Fruit fly (Drosophila melanogaster) whole organism, adult: ENCODE results near the gene dan.

Experiments used
- CG11617 ChIP-seq: fragments of 200-800 bp; sonication (Bioruptor generic); optimal IDR thresholded peaks from 2 replicates; lab custom pipeline; 2017; ENCODE audit warnings: mild to moderate bottlenecking, missing biosample characterization, missing genetic modification reagents, missing genetic modification characterization
- CG12768 ChIP-seq: fragments of 200-800 bp; sonication (Bioruptor generic); optimal IDR thresholded peaks from 2 replicates; lab custom pipeline; 2017; ENCODE audit warnings: missing biosample characterization, missing genetic modification characterization, mild to moderate bottlenecking, moderate library complexity, missing genetic modification reagents
- CG14711 ChIP-seq: fragments of 200-800 bp; sonication (Bioruptor generic); optimal IDR thresholded peaks from 2 replicates; lab custom pipeline; 2018; ENCODE audit warnings: missing biosample characterization, mild to moderate bottlenecking, missing genetic modification characterization, moderate library complexity
- CG1620 ChIP-seq: fragments of 200-800 bp; sonication (Bioruptor generic); optimal IDR thresholded peaks from 2 replicates; lab custom pipeline; 2016; ENCODE audit warnings: missing biosample characterization, missing genetic modification characterization
- CG33017 ChIP-seq: fragments of 200-800 bp; sonication (Bioruptor generic); optimal IDR thresholded peaks from 2 replicates; lab custom pipeline; 2018; ENCODE audit warnings: missing biosample characterization, mild to moderate bottlenecking, missing genetic modification characterization, moderate library complexity
- CG5204 ChIP-seq: fragments of 200-800 bp; sonication (Bioruptor generic); optimal IDR thresholded peaks from 2 replicates; lab custom pipeline; 2016; ENCODE audit warnings: missing biosample characterization, missing genetic modification characterization
- CG7045 ChIP-seq: fragments of 200-800 bp; sonication (Bioruptor generic); optimal IDR thresholded peaks from 2 replicates; lab custom pipeline; 2017; ENCODE audit warnings: missing biosample characterization, mild to moderate bottlenecking, missing genetic modification characterization
- CG7101 ChIP-seq: fragments of 200-800 bp; sonication (Bioruptor generic); optimal IDR thresholded peaks from 2 replicates; lab custom pipeline; 2018; ENCODE audit warnings: missing biosample characterization, mild to moderate bottlenecking, missing genetic modification characterization, moderate library complexity
- Clk ChIP-seq: fragments of 200-800 bp; sonication (Bioruptor generic); optimal IDR thresholded peaks from 2 replicates; lab custom pipeline; 2017; ENCODE audit warnings: missing biosample characterization, missing genetic modification characterization
- Crg-1 ChIP-seq: fragments of 200-800 bp; sonication (Bioruptor generic); optimal IDR thresholded peaks from 2 replicates; lab custom pipeline; 2016; ENCODE audit warnings: missing biosample characterization, missing genetic modification characterization
- Hr96 ChIP-seq: fragments of 200-800 bp; sonication (Bioruptor generic); optimal IDR thresholded peaks from 2 replicates; lab custom pipeline; 2016; ENCODE audit warnings: missing biosample characterization, missing genetic modification characterization
- Mnt ChIP-seq: fragments of 200-800 bp; sonication (Bioruptor generic); optimal IDR thresholded peaks from 2 replicates; lab custom pipeline; 2016; ENCODE audit warnings: missing biosample characterization, mild to moderate bottlenecking, missing genetic modification characterization
- bab1 ChIP-seq: fragments of 200-800 bp; sonication (Bioruptor generic); optimal IDR thresholded peaks from 3 replicates; lab custom pipeline; 2019; ENCODE audit warnings: missing biosample characterization, mild to moderate bottlenecking, missing genetic modification characterization, moderate library complexity
- cic ChIP-seq: fragments of 200-800 bp; sonication (Bioruptor generic); optimal IDR thresholded peaks from 2 replicates; lab custom pipeline; 2017; ENCODE audit warnings: missing biosample characterization, mild to moderate bottlenecking, missing genetic modification characterization, moderate library complexity
- cnc ChIP-seq, 2 experiments: fragments of >200 bp; optimal IDR thresholded peaks; 2 replicates each; lab custom pipeline; 2017
- kay ChIP-seq: fragments of 200-800 bp; sonication (Bioruptor generic); peaks from one replicate; lab custom pipeline; 2016; ENCODE audit warnings: missing biosample characterization, missing genetic modification characterization, borderline replicate concordance
- ovo ChIP-seq: fragments of 200-800 bp; sonication (Bioruptor generic); optimal IDR thresholded peaks from 2 replicates; lab custom pipeline; 2016; ENCODE audit warnings: missing biosample characterization, missing genetic modification characterization
- pad ChIP-seq: fragments of 200-800 bp; sonication (Bioruptor generic); optimal IDR thresholded peaks from 3 replicates; lab custom pipeline; 2017; ENCODE audit warnings: missing biosample characterization, missing genetic modification characterization, mild to moderate bottlenecking, moderate library complexity, missing genetic modification reagents
- tj ChIP-seq: fragments of 200-800 bp; sonication (Bioruptor generic); optimal IDR thresholded peaks from 3 replicates; lab custom pipeline; 2017; ENCODE audit warnings: missing biosample characterization, mild to moderate bottlenecking, missing genetic modification characterization, moderate library complexity
- toe ChIP-seq: fragments of 200-800 bp; sonication (Bioruptor generic); optimal IDR thresholded peaks from 2 replicates; lab custom pipeline; 2016; ENCODE audit warnings: missing biosample characterization, missing genetic modification characterization

The dan gene

DNA sequence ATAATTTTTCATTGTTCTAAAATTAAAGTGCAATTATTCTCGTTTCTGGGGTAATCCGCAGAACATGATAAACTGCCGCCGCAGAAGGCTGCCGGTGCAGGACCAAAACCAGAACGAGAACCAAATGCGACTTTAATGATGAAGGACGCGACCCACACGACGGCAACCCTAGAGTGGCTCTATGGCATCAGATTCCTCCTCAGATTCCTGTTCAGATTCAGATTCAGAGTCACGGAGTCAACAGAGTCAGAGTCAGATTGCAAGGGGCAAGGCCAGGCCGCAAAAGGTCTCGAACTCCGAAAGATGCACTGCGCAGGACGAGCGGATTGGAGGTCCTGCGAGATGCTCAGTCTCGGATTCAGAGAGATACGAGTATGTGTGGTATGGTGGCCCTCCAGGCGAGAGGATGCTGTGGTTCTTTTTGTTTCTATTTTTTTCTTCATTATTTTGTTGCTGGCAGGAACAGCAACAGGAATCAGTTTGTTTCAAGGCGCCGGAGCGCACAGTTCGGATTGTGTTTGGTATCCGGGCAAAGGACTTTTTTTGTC lies 15.2 kb downstream of the dan start, which contains the start of gene CG13654:
Gene CG13654, plus strand, starts transcription at position 498 of the 548 bp plus-strand sequence.
- TF ChIP-seq CG12768 (GFP tag; lab: Kevin White, UChicago) (no peak), CG1620 (no peak), cnc (optimal IDR thresholded peaks at IDR 0.05; lab: Kevin White, UChicago) (no peak), CG7101 (no peak), kay (GFP tag; lab: Kevin White, UChicago) (no peak), cic (GFP tag; lab: Kevin White, UChicago) (no peak), CG7045 (GFP tag; lab: Kevin White, UChicago) (no peak), bab1 (GFP tag; lab: Kevin White, UChicago) (no peak), tj (GFP tag; lab: Kevin White, UChicago) (no peak), CG5204 (no peak)

DNA sequence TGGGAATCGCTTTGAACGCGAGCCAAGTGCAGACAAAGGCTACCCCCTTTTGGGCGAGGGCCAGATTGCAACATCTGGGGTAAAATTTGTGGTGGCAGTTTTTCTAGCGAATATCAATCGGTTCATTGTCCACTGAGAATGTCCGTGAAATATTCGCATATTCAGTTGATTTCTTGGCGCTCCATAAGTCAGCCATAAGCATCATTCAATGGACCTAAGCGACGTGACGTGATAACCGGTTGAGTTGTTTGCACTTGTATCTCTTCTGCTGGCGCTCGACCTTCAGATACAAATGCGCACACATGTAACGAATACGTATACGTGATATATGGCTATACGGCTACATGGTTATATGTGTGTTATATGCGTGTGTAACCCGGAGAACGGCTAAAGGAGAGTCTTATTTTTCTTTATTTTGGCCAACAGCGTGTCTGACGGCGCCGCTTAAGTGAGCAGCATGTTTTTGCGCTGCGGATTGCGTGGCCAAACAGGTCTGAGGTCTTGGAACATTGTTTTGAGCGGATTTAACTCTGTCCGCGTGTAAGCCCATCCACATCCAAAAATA lies 21.3 kb downstream of the dan start:
- TF ChIP-seq CG5204, result no peak
- no peak for TF ChIP-seq CG33017
- no peak for TF ChIP-seq CG7045 (GFP tag; lab: Kevin White, UChicago)
- TF ChIP-seq Clk, result no peak
- no peak for TF ChIP-seq kay (GFP tag; lab: Kevin White, UChicago)
- no peak for TF ChIP-seq CG14711 (tag; lab: Kevin White, UChicago)

DNA sequence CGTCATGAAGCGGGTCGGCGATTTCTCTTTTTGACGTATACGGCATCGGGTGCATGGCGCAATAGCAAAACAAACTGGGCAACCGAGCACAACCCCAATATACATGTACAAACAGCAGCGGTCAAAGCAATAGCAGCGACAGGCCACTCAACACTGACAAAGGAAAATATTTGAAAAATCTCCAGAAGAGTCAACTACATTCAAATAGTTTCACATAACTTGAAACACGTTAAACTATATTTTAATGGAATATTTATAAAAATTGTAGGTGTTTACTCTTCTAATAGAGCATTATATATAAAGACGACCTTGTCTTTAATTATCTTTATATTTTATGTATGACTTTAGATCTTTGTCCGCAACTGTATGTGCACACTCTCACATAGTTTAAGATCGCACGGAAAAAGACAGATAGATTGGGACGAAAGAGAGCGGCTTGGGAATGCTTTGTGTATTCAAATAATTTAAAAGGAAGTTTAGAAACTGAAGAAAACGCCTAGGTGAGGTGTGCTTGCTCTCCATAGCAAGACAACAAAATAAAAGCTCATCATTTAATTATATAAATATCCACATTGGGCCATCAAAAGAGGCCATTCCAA lies 23.3 kb downstream of the dan start:
- TF ChIP-seq CG33017, result peak; percentile 57
- TF ChIP-seq CG7101, result peak; percentile 40
- TF ChIP-seq Mnt (GFP tag; lab: Kevin White, UChicago), result no peak
- TF ChIP-seq CG11617 (GFP tag; lab: Kevin White, UChicago), result no peak
- peak; percentile 3 for TF ChIP-seq toe
- peak; percentile 0 for TF ChIP-seq Hr96
- TF ChIP-seq CG7045 (GFP tag; lab: Kevin White, UChicago), result peak; percentile 44
- TF ChIP-seq kay (GFP tag; lab: Kevin White, UChicago), result no peak
- peak; percentile 27 for TF ChIP-seq CG5204
- no peak for TF ChIP-seq cic (GFP tag; lab: Kevin White, UChicago)
- no peak for TF ChIP-seq CG12768 (GFP tag; lab: Kevin White, UChicago)
- TF ChIP-seq tj (GFP tag; lab: Kevin White, UChicago), result no peak
- no peak for TF ChIP-seq CG14711 (tag; lab: Kevin White, UChicago)

DNA sequence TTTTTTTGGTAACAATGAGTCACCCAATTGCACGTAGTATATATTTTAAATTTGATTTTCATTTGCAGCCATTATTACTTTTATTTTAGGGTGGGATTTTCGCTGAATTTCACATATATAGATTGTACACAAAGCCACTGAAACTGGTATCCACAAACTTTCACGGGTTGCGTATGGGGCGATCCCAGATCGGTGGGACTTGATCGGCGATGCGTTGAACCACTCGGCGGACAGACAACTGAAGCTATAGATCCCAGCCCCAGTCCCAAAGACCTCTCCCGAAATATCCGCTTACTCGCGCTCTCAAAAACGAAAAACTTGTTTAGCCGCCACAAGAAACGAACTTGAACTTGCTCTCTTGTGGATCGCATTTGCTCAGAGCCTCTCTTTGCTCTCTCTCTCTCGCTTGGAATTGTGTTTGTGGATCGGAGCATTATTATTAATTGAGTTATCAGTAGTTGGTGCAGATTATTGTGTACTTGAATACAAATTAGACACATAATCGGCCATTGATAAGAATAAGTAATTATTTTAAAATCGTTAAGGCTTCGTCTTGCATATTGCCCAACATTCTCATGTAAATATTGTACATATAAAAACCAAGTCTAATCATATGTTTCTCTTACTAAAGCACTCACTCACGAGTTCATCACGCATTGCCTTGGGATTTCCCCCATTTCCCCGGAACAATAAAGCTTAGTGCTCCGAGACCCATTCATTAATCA lies 24.0 kb downstream of the dan start, which contains the start of gene Cad96Ca:
Gene Cad96Ca, minus strand, starts transcription at position 242 of the 725 bp plus-strand sequence.
- TF ChIP-seq CG7101, result no peak
- TF ChIP-seq CG7045 (GFP tag; lab: Kevin White, UChicago), result no peak
- no peak for TF ChIP-seq CG1620
- no peak for TF ChIP-seq tj (GFP tag; lab: Kevin White, UChicago)
- no peak for TF ChIP-seq Mnt (GFP tag; lab: Kevin White, UChicago)
- no peak for TF ChIP-seq CG14711 (tag; lab: Kevin White, UChicago)
- no peak for TF ChIP-seq ovo (GFP tag; lab: Kevin White, UChicago)
- TF ChIP-seq CG5204, result no peak
- TF ChIP-seq cic (GFP tag; lab: Kevin White, UChicago), result no peak
- no peak for TF ChIP-seq cnc (optimal IDR thresholded peaks at IDR 0.05; lab: Kevin White, UChicago)
- TF ChIP-seq CG12768 (GFP tag; lab: Kevin White, UChicago), result no peak
- no peak for TF ChIP-seq Hr96
- no peak for TF ChIP-seq kay (GFP tag; lab: Kevin White, UChicago)
- no peak for TF ChIP-seq CG33017

DNA sequence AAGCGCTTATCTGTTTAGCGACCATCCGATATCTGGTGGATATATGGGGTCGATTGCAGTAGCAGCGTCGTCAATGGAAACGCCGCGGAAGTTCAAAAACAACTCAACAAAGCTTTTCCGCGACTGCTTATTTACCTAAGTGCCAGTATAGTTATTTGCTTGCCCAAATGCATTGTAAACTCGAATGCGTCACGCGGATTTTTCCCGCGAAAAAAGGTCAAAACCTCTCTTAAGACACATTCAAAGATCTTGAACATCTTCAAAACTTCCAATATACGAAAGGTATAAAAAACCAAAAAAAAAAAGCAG lies 24.5 kb downstream of the dan start:
- TF ChIP-seq CG7101 (no peak), bab1 (GFP tag; lab: Kevin White, UChicago) (no peak), ovo (GFP tag; lab: Kevin White, UChicago) (peak; percentile 12), CG1620 (no peak)

DNA sequence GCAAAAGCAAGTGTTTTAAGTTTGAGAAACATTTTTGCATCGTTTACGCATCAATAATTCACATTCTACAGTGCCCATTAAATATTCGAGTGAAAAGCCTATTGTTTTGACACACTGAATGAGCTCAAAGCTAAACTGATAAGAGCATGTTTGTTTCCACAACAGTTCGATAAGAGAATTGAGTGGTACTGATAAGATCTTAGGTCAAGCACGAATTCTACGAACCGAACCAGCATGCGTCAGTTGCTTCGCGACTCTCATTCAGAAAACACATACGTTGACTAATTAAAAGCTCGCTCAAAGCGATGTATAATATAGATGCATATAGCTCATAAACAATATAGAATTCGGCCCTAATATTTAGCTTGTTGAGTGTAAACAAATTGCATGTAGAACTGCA lies 25.0 kb downstream of the dan start:
- TF ChIP-seq kay (GFP tag; lab: Kevin White, UChicago) (peak; percentile 91), cnc (optimal IDR thresholded peaks at IDR 0.05; lab: Kevin White, UChicago) (no peak), cic (GFP tag; lab: Kevin White, UChicago) (peak; percentile 40)

DNA sequence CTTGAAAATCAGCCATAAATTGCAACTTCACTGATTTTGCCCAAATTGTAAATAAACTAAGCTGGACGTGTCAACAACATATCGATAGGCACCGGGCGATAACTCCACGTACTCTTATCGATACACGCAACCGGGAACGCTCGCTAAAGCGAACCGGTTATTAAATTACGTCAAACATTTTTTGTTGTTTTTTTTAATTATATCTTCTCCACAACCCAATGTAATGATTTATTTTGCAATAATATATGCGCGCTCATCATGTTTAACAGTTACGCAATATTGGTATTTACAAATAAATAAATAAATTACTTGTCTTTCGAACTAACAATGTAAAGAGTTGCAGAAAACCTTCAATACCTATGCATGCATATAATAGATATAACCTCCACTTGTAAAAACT lies 30.9 kb downstream of the dan start, which contains the start of gene Saysd1:
Gene Saysd1, minus strand, starts transcription at position 66 of the 400 bp plus-strand sequence.
- TF ChIP-seq cic (GFP tag; lab: Kevin White, UChicago), result no peak
- no peak for TF ChIP-seq Mnt (GFP tag; lab: Kevin White, UChicago)
- peak; percentile 3 for TF ChIP-seq CG14711 (tag; lab: Kevin White, UChicago)
- TF ChIP-seq Crg-1 (GFP tag; lab: Kevin White, UChicago), result no peak
- no peak for TF ChIP-seq CG11617 (GFP tag; lab: Kevin White, UChicago)
- no peak for TF ChIP-seq ovo (GFP tag; lab: Kevin White, UChicago)
- no peak for TF ChIP-seq pad (GFP tag; lab: Kevin White, UChicago)
- no peak for TF ChIP-seq CG5204
- TF ChIP-seq CG7101, result no peak
- TF ChIP-seq CG7045 (GFP tag; lab: Kevin White, UChicago), result peak; percentile 21
- peak; percentile 71 for TF ChIP-seq kay (GFP tag; lab: Kevin White, UChicago)
- no peak for TF ChIP-seq cnc (optimal IDR thresholded peaks at IDR 0.05; lab: Kevin White, UChicago)
- TF ChIP-seq CG12768 (GFP tag; lab: Kevin White, UChicago), result no peak
- no peak for TF ChIP-seq Clk
- TF ChIP-seq toe, result peak; percentile 51
- TF ChIP-seq Hr96, result peak; percentile 12
- TF ChIP-seq bab1 (GFP tag; lab: Kevin White, UChicago), result no peak
- no peak for TF ChIP-seq tj (GFP tag; lab: Kevin White, UChicago)
- TF ChIP-seq CG1620, result no peak
